Fruit fly (Drosophila melanogaster) whole organism, pupa: ENCODE results near the gene tara.

Experiments used
- CG12605 ChIP-seq: fragments of 200-800 bp; sonication (Bioruptor generic); IDR thresholded peaks from 2 replicates; pipeline ENCODE4 v1.3.6; 2022; ENCODE audit warnings: missing biosample characterization, missing genetic modification characterization
- CG13204 ChIP-seq: fragments of 200-800 bp; sonication (Bioruptor generic); optimal IDR thresholded peaks from 2 replicates; lab custom pipeline; 2018; ENCODE audit warnings: missing biosample characterization, mild to moderate bottlenecking, missing genetic modification characterization, moderate library complexity
- CG14655 ChIP-seq: fragments of 200-800 bp; sonication (Bioruptor generic); optimal IDR thresholded peaks from 3 replicates; lab custom pipeline; 2017; ENCODE audit warnings: mild to moderate bottlenecking, missing biosample characterization, missing genetic modification reagents, missing genetic modification characterization
- CG15710 ChIP-seq: fragments of 200-800 bp; sonication (Bioruptor generic); optimal IDR thresholded peaks from 2 replicates; lab custom pipeline; 2018; ENCODE audit warnings: missing biosample characterization, mild to moderate bottlenecking, missing genetic modification characterization, moderate library complexity
- CG17806 ChIP-seq: fragments of 200-800 bp; sonication (Bioruptor generic); optimal IDR thresholded peaks from 2 replicates; lab custom pipeline; 2018; ENCODE audit warnings: missing biosample characterization, mild to moderate bottlenecking, missing genetic modification characterization, moderate library complexity
- CG32121 ChIP-seq: fragments of 200-800 bp; sonication (Bioruptor generic); IDR thresholded peaks from 2 replicates; pipeline ENCODE4 v1.3.6; 2022; ENCODE audit warnings: missing biosample characterization, missing genetic modification characterization
- CG4496 ChIP-seq: fragments of 200-800 bp; sonication (Bioruptor generic); IDR thresholded peaks from 3 replicates; pipeline ENCODE4 v1.3.6; 2022; ENCODE audit warnings: missing biosample characterization, missing genetic modification characterization
- CG8159 ChIP-seq: fragments of 200-800 bp; sonication (Bioruptor generic); optimal IDR thresholded peaks from 3 replicates; lab custom pipeline; 2018; ENCODE audit warnings: missing biosample characterization, mild to moderate bottlenecking, missing genetic modification characterization, moderate library complexity
- D1 ChIP-seq: fragments of 200-800 bp; sonication (Bioruptor generic); optimal IDR thresholded peaks from 2 replicates; lab custom pipeline; 2018; ENCODE audit warnings: missing biosample characterization, mild to moderate bottlenecking, missing genetic modification characterization, moderate library complexity
- EcR ChIP-seq: fragments of 200-800 bp; sonication (Bioruptor generic); optimal IDR thresholded peaks from 3 replicates; lab custom pipeline; 2019; ENCODE audit warnings: missing biosample characterization, missing genetic modification characterization, mild to moderate bottlenecking, moderate library complexity, missing genetic modification reagents
- Ets98B ChIP-seq: fragments of 200-800 bp; sonication (Bioruptor generic); IDR thresholded peaks from 2 replicates; pipeline ENCODE4 v1.3.6; 2022; ENCODE audit warnings: missing biosample characterization, missing genetic modification characterization
- Pif1B ChIP-seq: fragments of 200-800 bp; sonication (Bioruptor generic); optimal IDR thresholded peaks from 3 replicates; lab custom pipeline; 2016; ENCODE audit warnings: missing biosample characterization, missing genetic modification characterization
- gl ChIP-seq: fragments of 200-800 bp; sonication (Bioruptor generic); optimal IDR thresholded peaks from 2 replicates; lab custom pipeline; 2018; ENCODE audit warnings: missing biosample characterization, mild to moderate bottlenecking, missing genetic modification characterization

dm6 chr3R:16186791-16187681 is 38.4 kb upstream of the tara start, which contains the start of gene sra:
- 0 out of 2 replicates have a peak, but pooled peaks have one; percentile 21 for TF ChIP-seq CG12605 (GFP tag; lab: Robert Waterston, UW)
- TF ChIP-seq CG8159 = no peak
- TF ChIP-seq gl (tag; lab: Kevin White, UChicago) = no peak
- peak; percentile 27 for TF ChIP-seq Ets98B (GFP tag; lab: Robert Waterston, UW)
- TF ChIP-seq D1 (tag; lab: Kevin White, UChicago) = no peak
- TF ChIP-seq CG32121 (GFP tag; lab: Robert Waterston, UW) = no peak
- TF ChIP-seq Pif1B (GFP tag; lab: Kevin White, UChicago) = no peak
- peak; percentile 43; the same call in 1 of the 3 replicates for TF ChIP-seq CG4496
- TF ChIP-seq CG15710 (tag; lab: Kevin White, UChicago) = no peak
- TF ChIP-seq EcR = no peak
- no peak for TF ChIP-seq CG17806 (tag; lab: Kevin White, UChicago)
- TF ChIP-seq CG13204 (GFP tag; lab: Kevin White, UChicago) = no peak
- TF ChIP-seq CG14655 (GFP tag; lab: Kevin White, UChicago) = no peak
